Worm (Caenorhabditis elegans) whole organism, L4/young adult: Measurements from ENCODE around the gene C44C10.12.

Source experiments
- W03F9.2 ChIP-seq: fragments of 150-350 bp; optimal IDR thresholded peaks from 2 replicates; lab custom pipeline; 2014; ENCODE audit warnings: missing biosample characterization, missing genetic modification characterization
- dao-5 ChIP-seq: sonication (generic microtip); optimal IDR thresholded peaks from 2 replicates; lab custom pipeline; 2016; ENCODE audit warnings: missing genotype, missing genetic modification characterization, moderate library complexity, missing compliant biosample characterization

- TF ChIP-seq dao-5, result no peak
- TF ChIP-seq W03F9.2 (tag; lab: Kevin White, UChicago), result no peak
These were observed 34.7 kb upstream of the C44C10.12 start for ce11 chrX:11662069-11662468.
